Worm (Caenorhabditis elegans) whole organism, L1 larva: ENCODE measurements around the gene C03B1.1.

Experiments
- C04F5.9 ChIP-seq: sonication (generic microtip); optimal IDR thresholded peaks from 2 replicates; lab custom pipeline; 2016; ENCODE audit warnings: missing genetic modification characterization, missing compliant biosample characterization
- C16A3.4 ChIP-seq: fragments of 150-350 bp; optimal IDR thresholded peaks from 2 replicates; lab custom pipeline; 2014; ENCODE audit warnings: missing biosample characterization, missing genetic modification characterization
- C34B4.2 ChIP-seq: sonication (generic microtip); optimal IDR thresholded peaks from 2 replicates; lab custom pipeline; 2017; ENCODE audit warnings: mild to moderate bottlenecking, missing genetic modification characterization, missing compliant biosample characterization
- F16B12.6 ChIP-seq: fragments of 150-350 bp; optimal IDR thresholded peaks from 2 replicates; lab custom pipeline; 2014; ENCODE audit warnings: missing biosample characterization, missing genetic modification characterization
- ama-1 ChIP-seq: fragments of 150-350 bp; optimal IDR thresholded peaks from 2 replicates; lab custom pipeline; 2014
- blmp-1 ChIP-seq: fragments of 150-350 bp; optimal IDR thresholded peaks from 2 replicates; lab custom pipeline; 2014; ENCODE audit warnings: missing biosample characterization, missing genetic modification characterization
- ceh-90 ChIP-seq: sonication (generic microtip); optimal IDR thresholded peaks from 2 replicates; lab custom pipeline; 2016; ENCODE audit warnings: missing genetic modification characterization, missing compliant biosample characterization
- ces-1 ChIP-seq: fragments of 150-350 bp; optimal IDR thresholded peaks from 2 replicates; lab custom pipeline; 2014; ENCODE audit warnings: missing biosample characterization, missing genetic modification reagents, missing genetic modification characterization
- dpl-1 ChIP-seq, 3 experiments: fragments of 150-350 bp in 2 of 3; sonication (generic microtip) in 1 of 3; optimal IDR thresholded peaks; 2 replicates each; lab custom pipeline; 2014 to 2017; ENCODE audit warnings: missing biosample characterization in 3 of 3, missing genetic modification characterization in 3 of 3, missing genetic modification reagents in 3 of 3
- efl-1 ChIP-seq, 4 experiments: fragments of 150-350 bp; optimal IDR thresholded peaks in 3 of 4; peaks in 1 of 4; 1 replicate in 1 of 4; 2 replicates in 3 of 4; lab custom pipeline; 2014; ENCODE audit warnings: missing biosample characterization in 2 of 4, missing genetic modification characterization in 2 of 4, missing genetic modification reagents in 2 of 4
- egl-13 ChIP-seq: sonication (generic microtip); optimal IDR thresholded peaks from 2 replicates; lab custom pipeline; 2016; ENCODE audit warnings: missing genotype, missing genetic modification reagents, missing genetic modification characterization, missing compliant biosample characterization
- egl-27 ChIP-seq, 2 experiments: fragments of 150-350 bp in 1 of 2; sonication (generic microtip); optimal IDR thresholded peaks; 3 replicates each; lab custom pipeline; 2017 to 2018; ENCODE audit warnings: missing biosample characterization in 2 of 2, missing genetic modification characterization in 2 of 2, missing genetic modification reagents in 2 of 2
- ets-5 ChIP-seq: fragments of 200-800 bp; sonication (Bioruptor generic); IDR thresholded peaks from 2 replicates; pipeline ENCODE4 v1.3.6; 2022; ENCODE audit warnings: missing genetic modification characterization, missing compliant biosample characterization
- fkh-10 ChIP-seq: sonication (generic microtip); optimal IDR thresholded peaks from 2 replicates; lab custom pipeline; 2017; ENCODE audit warnings: missing biosample characterization, missing genetic modification reagents, missing genetic modification characterization
- fos-1 ChIP-seq: fragments of 150-350 bp; optimal IDR thresholded peaks from 2 replicates; lab custom pipeline; 2014; ENCODE audit warnings: missing biosample characterization, missing genetic modification characterization
- hlh-17 ChIP-seq: fragments of 200-800 bp; sonication (Bioruptor generic); optimal IDR thresholded peaks from 2 replicates; lab custom pipeline; 2018; ENCODE audit warnings: missing genetic modification characterization, mild to moderate bottlenecking, missing compliant biosample characterization, moderate library complexity, borderline replicate concordance
- hpl-2 ChIP-seq: fragments of 150-350 bp; optimal IDR thresholded peaks from 2 replicates; lab custom pipeline; 2014; ENCODE audit warnings: missing biosample characterization, missing genetic modification reagents, missing genetic modification characterization
- irx-1 ChIP-seq: sonication (generic microtip); optimal IDR thresholded peaks from 2 replicates; lab custom pipeline; 2016; ENCODE audit warnings: missing genetic modification characterization, missing compliant biosample characterization
- isw-1 ChIP-seq: fragments of 200-800 bp; sonication (Bioruptor generic); IDR thresholded peaks from 2 replicates; pipeline ENCODE4 v1.3.6; 2022; ENCODE audit warnings: missing genetic modification characterization, missing compliant biosample characterization
- lin-13 ChIP-seq: fragments of 150-350 bp; optimal IDR thresholded peaks from 2 replicates; lab custom pipeline; 2014; ENCODE audit warnings: missing biosample characterization, missing genetic modification reagents, missing genetic modification characterization
- lin-14 ChIP-seq: fragments of 200-800 bp; sonication (Bioruptor generic); optimal IDR thresholded peaks from 2 replicates; lab custom pipeline; 2018; ENCODE audit warnings: mild to moderate bottlenecking, missing genetic modification characterization, moderate library complexity, missing compliant biosample characterization
- lin-35 ChIP-seq, 2 experiments: fragments of 150-350 bp; optimal IDR thresholded peaks; 2 replicates each; lab custom pipeline; 2014; ENCODE audit warnings: missing biosample characterization in 2 of 2, missing genetic modification characterization in 2 of 2, missing genetic modification reagents in 2 of 2
- lir-3 ChIP-seq: sonication (generic microtip); optimal IDR thresholded peaks from 2 replicates; lab custom pipeline; 2016; ENCODE audit warnings: mild to moderate bottlenecking, missing genetic modification characterization, moderate library complexity, missing compliant biosample characterization; ENCODE audit not compliant: poor library complexity
- lsy-2 ChIP-seq, 2 experiments: fragments of 150-350 bp; optimal IDR thresholded peaks; 2 replicates each; lab custom pipeline; 2014; ENCODE audit warnings: missing biosample characterization in 2 of 2, missing genetic modification characterization in 2 of 2
- mab-9 ChIP-seq: fragments of 200-800 bp; sonication (Bioruptor generic); IDR thresholded peaks from 2 replicates; pipeline ENCODE4 v1.3.6; 2022; ENCODE audit warnings: missing genetic modification reagents, missing genetic modification characterization, missing compliant biosample characterization
- mdl-1 ChIP-seq, 2 experiments: fragments of 150-350 bp; optimal IDR thresholded peaks; 2 replicates each; lab custom pipeline; 2014 to 2017; ENCODE audit warnings: missing biosample characterization in 2 of 2, missing genetic modification characterization in 2 of 2, inconsistent platforms in 1 of 2
- nhr-11 ChIP-seq: fragments of 150-350 bp; optimal IDR thresholded peaks from 2 replicates; lab custom pipeline; 2014; ENCODE audit warnings: missing biosample characterization, missing genetic modification characterization
- nhr-19 ChIP-seq: fragments of 200-800 bp; sonication (Bioruptor generic); conservative IDR thresholded peaks from 2 replicates; pipeline ENCODE4 v1.3.6; 2022; ENCODE audit warnings: missing genetic modification characterization, missing compliant biosample characterization
- nhr-237 ChIP-seq: fragments of 150-350 bp; optimal IDR thresholded peaks from 2 replicates; lab custom pipeline; 2014; ENCODE audit warnings: missing biosample characterization, missing genetic modification characterization
- nhr-47 ChIP-seq: sonication (generic microtip); optimal IDR thresholded peaks from 2 replicates; lab custom pipeline; 2016; ENCODE audit warnings: mild to moderate bottlenecking, missing genetic modification characterization, moderate library complexity, missing compliant biosample characterization
- nhr-76 ChIP-seq: sonication (generic microtip); optimal IDR thresholded peaks from 2 replicates; lab custom pipeline; 2017; ENCODE audit warnings: missing biosample characterization, missing genetic modification characterization
- nhr-77 ChIP-seq: fragments of 150-350 bp; optimal IDR thresholded peaks from 2 replicates; lab custom pipeline; 2014; ENCODE audit warnings: missing biosample characterization, missing genetic modification characterization
- nhr-84 ChIP-seq: sonication (generic microtip); optimal IDR thresholded peaks from 2 replicates; lab custom pipeline; 2017; ENCODE audit warnings: missing biosample characterization, missing genetic modification characterization
- nhr-85 ChIP-seq: sonication (generic microtip); peaks from one replicate; lab custom pipeline; 2016; ENCODE audit warnings: missing genetic modification characterization, inconsistent platforms, missing compliant biosample characterization
- pax-3 ChIP-seq: fragments of 200-800 bp; sonication (Bioruptor generic); optimal IDR thresholded peaks from 2 replicates; lab custom pipeline; 2018; ENCODE audit warnings: mild to moderate bottlenecking, missing genetic modification characterization, moderate library complexity, missing compliant biosample characterization
- rnt-1 ChIP-seq: sonication (generic microtip); optimal IDR thresholded peaks from 2 replicates; lab custom pipeline; 2016; ENCODE audit warnings: mild to moderate bottlenecking, missing genetic modification characterization, moderate library complexity, missing compliant biosample characterization
- sup-37 ChIP-seq: fragments of 200-800 bp; sonication (Bioruptor generic); optimal IDR thresholded peaks from 2 replicates; lab custom pipeline; 2018; ENCODE audit warnings: mild to moderate bottlenecking, missing genetic modification characterization, missing compliant biosample characterization
- tbx-2 ChIP-seq: sonication (generic microtip); optimal IDR thresholded peaks from 2 replicates; lab custom pipeline; 2016; ENCODE audit warnings: missing genetic modification characterization, missing compliant biosample characterization
- unc-86 ChIP-seq: sonication (generic microtip); optimal IDR thresholded peaks from 2 replicates; lab custom pipeline; 2016; ENCODE audit warnings: missing genetic modification characterization, missing compliant biosample characterization
- vab-15 ChIP-seq: sonication (generic microtip); optimal IDR thresholded peaks from 2 replicates; lab custom pipeline; 2017; ENCODE audit warnings: missing genotype, mild to moderate bottlenecking, missing genetic modification characterization, missing compliant biosample characterization
- zag-1 ChIP-seq: fragments of 150-350 bp; optimal IDR thresholded peaks from 2 replicates; lab custom pipeline; 2014; ENCODE audit warnings: missing biosample characterization, missing genetic modification characterization
- zip-4 ChIP-seq: fragments of 200-800 bp; sonication (Bioruptor generic); optimal IDR thresholded peaks from 2 replicates; lab custom pipeline; 2018; ENCODE audit warnings: mild to moderate bottlenecking, missing genetic modification characterization, moderate library complexity, missing compliant biosample characterization
- ztf-4 ChIP-seq: fragments of 150-350 bp; optimal IDR thresholded peaks from 2 replicates; lab custom pipeline; 2014; ENCODE audit warnings: missing biosample characterization, missing genetic modification characterization

The C03B1.1 gene

DNA sequence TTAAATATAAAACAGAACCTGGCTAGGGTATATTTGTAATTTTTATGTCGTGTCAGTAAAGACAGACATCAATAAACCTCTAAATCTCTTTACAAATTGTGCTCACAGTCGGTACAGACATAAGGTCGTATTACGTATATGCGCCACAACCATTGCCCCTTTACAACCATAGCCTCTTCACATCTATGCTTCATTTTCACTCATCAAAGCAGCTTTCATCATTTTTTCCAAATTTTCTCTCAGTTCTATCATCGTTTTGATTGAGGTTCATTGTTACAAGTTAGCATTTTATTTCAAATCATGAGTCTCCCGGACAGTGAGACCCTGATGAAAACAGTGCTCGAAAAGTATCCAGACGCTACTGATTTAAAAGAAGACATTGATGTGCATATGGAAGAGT lies 10.4 kb upstream of the C03B1.1 start, which contains the start of gene C03B1.4:
TSS of gene C03B1.4 (plus strand) at position 301 of the 400 bp plus-strand sequence.
- TF ChIP-seq zip-4 (GFP tag; lab: Kevin White, UChicago) (no peak), efl-1 (optimal IDR thresholded peaks at IDR 0.05; lab: Kevin White, UChicago) (no peak), efl-1 (GFP tag; optimal IDR thresholded peaks at IDR 0.05 in 1 of 2; lab: Kevin White, UChicago) (peak in 1 of 2 experiments; percentile 29)

DNA sequence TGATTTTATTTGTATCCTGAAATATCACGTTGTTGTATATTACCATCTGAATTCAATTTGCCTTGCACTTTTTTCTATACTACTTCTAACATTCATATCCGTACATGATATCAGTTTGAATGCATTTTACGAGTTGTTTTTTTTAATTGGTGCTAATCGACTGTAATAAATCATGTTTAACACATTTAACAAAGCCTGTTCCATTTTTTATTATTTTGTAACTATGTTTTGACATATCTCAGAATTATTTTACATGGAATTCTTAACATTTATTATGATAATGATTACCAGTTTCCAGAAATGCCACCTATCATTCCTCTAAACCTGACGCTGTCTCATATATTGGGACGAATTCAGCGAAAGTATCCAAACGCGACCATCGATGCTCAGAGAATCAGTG lies 8.8 kb upstream of the C03B1.1 start, which contains the start of gene C03B1.3:
TSS of gene C03B1.3 (plus strand) at position 301 of the 400 bp plus-strand sequence.
- TF ChIP-seq zag-1 (tag; lab: Kevin White, UChicago) (no peak), C04F5.9 (tag; lab: Kevin White, UChicago) (no peak), isw-1 (no peak), nhr-85 (tag; lab: Kevin White, UChicago) (no peak), ces-1 (GFP tag; lab: Kevin White, UChicago) (no peak), nhr-19 (GFP tag; lab: Robert Waterston, UW) (no peak), rnt-1 (tag; lab: Kevin White, UChicago) (no peak), sup-37 (GFP tag; lab: Kevin White, UChicago) (no peak), ama-1 (lab: Kevin White, UChicago) (no peak), lsy-2 (tag; optimal IDR thresholded peaks at IDR 0.05; lab: Kevin White, UChicago) (no peak), blmp-1 (no peak), ztf-4 (tag; lab: Kevin White, UChicago) (no peak), egl-27 (tag; optimal IDR thresholded peaks at IDR 0.05; lab: Kevin White, UChicago) (no peak)

DNA sequence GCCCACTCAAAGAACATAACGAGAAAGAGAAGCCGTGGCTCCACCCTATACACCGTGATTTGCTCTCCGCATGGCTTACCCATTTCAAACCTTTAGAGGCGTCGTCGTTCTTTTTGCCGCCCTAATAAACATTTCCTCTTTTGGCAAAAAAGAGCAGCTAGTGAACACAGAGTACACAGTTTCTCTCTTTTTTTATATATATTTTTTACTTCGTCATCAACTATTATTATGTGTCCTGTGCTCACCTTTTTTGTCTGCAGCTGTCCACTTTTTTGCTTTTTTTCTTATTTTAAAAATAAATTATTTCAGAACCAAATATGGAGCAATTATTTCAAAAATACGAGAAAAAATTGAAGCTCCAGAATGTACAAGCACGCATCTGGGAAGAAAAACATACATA lies 4.8 kb upstream of the C03B1.1 start, which contains the start of gene C03B1.2:
TSS of gene C03B1.2 (plus strand) at position 301 of the 400 bp plus-strand sequence.
- no peak for TF ChIP-seq unc-86 (tag; lab: Kevin White, UChicago)
- TF ChIP-seq C16A3.4 (tag; lab: Kevin White, UChicago), result no peak

DNA sequence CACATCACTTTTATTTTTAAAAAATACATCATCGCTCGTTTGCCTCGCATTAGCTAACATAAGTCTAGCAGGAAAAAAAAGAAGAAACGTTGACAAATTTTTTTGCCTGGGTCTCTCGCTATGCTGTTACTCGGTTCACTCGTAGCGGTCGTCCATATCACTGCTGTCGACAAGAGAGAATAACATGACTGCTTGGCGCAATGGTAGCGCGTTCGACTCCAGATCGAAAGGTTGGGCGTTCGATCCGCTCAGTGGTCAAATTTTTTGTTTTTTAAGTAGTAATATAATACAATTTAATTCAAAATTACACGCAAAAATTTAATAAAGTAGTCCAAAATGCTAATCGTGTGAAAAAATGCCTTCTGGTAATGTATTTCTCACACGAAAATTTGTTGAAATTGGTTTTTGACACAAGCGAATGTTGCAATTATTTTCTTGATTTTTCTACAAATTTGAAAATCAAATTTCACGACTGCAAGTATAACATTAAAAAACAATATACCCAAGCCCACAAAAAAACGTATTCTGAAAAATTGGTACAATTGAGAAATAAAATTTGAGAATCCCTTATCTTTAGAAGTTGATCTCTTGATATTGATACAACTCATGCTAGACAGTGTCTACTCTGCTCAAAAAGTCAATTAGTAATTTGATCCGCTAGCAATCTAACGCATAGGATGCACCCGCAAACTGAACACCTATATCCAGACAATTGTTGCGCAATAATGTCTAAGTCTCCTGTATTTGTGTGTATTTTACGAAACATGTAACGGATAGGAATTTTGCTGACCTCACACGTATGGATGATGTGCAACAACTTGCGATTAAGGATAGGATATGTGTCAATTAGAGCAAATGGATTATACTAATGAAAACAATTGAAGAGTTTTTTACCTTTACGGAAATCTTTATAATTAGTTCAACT lies 3.1 kb upstream of the C03B1.1 start:
- TF ChIP-seq nhr-84 (tag; lab: Kevin White, UChicago), result no peak
- TF ChIP-seq ztf-4 (tag; lab: Kevin White, UChicago), result no peak
- TF ChIP-seq fos-1 (tag; lab: Kevin White, UChicago), result no peak
- TF ChIP-seq C34B4.2 (tag; lab: Kevin White, UChicago), result no peak
- TF ChIP-seq lin-35 (GFP tag; optimal IDR thresholded peaks at IDR 0.05; lab: Kevin White, UChicago), result peak in 1 of 2 experiments; percentile 67
- TF ChIP-seq fkh-10, result peak; percentile 28
- no peak for TF ChIP-seq mab-9 (GFP tag; lab: Robert Waterston, UW)
- no peak for TF ChIP-seq nhr-11 (tag; lab: Kevin White, UChicago)
- no peak for TF ChIP-seq C04F5.9 (tag; lab: Kevin White, UChicago)
- peak; percentile 45 for TF ChIP-seq nhr-85 (tag; lab: Kevin White, UChicago)
- TF ChIP-seq dpl-1 (GFP tag; optimal IDR thresholded peaks at IDR 0.05; lab: Kevin White, UChicago), result peak in 1 of 3 experiments; percentile 1
- no peak for TF ChIP-seq hpl-2 (GFP tag; lab: Kevin White, UChicago)
- no peak for TF ChIP-seq nhr-76
- no peak for TF ChIP-seq lin-13 (GFP tag; lab: Kevin White, UChicago)
- peak; percentile 70 for TF ChIP-seq egl-13
- peak; percentile 77 for TF ChIP-seq nhr-47 (tag; lab: Kevin White, UChicago)
- TF ChIP-seq unc-86 (tag; lab: Kevin White, UChicago), result peak; percentile 20
- no peak for TF ChIP-seq ces-1 (GFP tag; lab: Kevin White, UChicago)
- peak; percentile 58 for TF ChIP-seq nhr-19 (GFP tag; lab: Robert Waterston, UW)
- TF ChIP-seq irx-1 (tag; lab: Kevin White, UChicago), result peak; percentile 49
- TF ChIP-seq nhr-77 (tag; lab: Kevin White, UChicago), result peak; percentile 41
- no peak for TF ChIP-seq ets-5
- TF ChIP-seq tbx-2 (tag; lab: Kevin White, UChicago), result peak; percentile 41
- TF ChIP-seq ceh-90, result no peak
- TF ChIP-seq nhr-237 (tag; lab: Kevin White, UChicago), result no peak
- TF ChIP-seq lir-3 (tag; lab: Kevin White, UChicago), result peak; percentile 46
- no peak for TF ChIP-seq hlh-17
- TF ChIP-seq pax-3 (tag; lab: Kevin White, UChicago), result no peak
- peak in 1 of 2 experiments; percentile 65 for TF ChIP-seq mdl-1 (tag; optimal IDR thresholded peaks at IDR 0.05; lab: Kevin White, UChicago)
- TF ChIP-seq vab-15 (tag; lab: Kevin White, UChicago), result no peak
- TF ChIP-seq F16B12.6 (tag; lab: Kevin White, UChicago), result no peak
- peak; percentile 63 for TF ChIP-seq lin-14 (GFP tag; lab: Kevin White, UChicago)
